Fruit fly (Drosophila melanogaster): ENCODE results near the gene mus201.

DNA sequence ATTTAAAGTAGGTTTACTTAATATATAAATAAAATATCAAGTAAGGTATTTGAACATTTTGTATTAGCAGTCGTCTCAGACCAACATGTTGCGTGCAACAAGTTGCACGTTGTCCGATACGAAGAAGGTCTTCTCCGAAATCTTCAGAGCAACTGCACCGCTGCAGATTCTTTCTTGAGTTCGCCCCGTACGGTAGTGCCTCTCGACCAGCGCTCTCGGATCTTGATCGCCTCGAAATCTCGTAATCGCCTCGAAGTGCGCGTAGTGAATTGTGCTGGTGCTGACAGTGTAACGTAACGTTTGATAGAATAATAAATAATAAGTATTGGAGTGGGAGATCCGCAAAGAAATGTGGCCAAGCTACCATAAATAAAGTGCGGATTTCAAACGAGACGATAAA lies 28.7 kb downstream of the mus201 start, which contains the start of gene dachs:
- TF ChIP-seq Crg-1 (GFP tag; optimal IDR thresholded peaks at IDR 0.05) (no peak), CG12768 (GFP tag; optimal IDR thresholded peaks at IDR 0.05) (no peak), cic (GFP tag; optimal IDR thresholded peaks at IDR 0.05) (no peak), CG7101 (tag; optimal IDR thresholded peaks at IDR 0.05) (no peak), tj (GFP tag; optimal IDR thresholded peaks at IDR 0.05) (no peak), CG33017 (tag; optimal IDR thresholded peaks at IDR 0.05) (no peak), bab1 (GFP tag; optimal IDR thresholded peaks at IDR 0.05) (no peak), CG11617 (GFP tag; optimal IDR thresholded peaks at IDR 0.05) (no peak), cnc (optimal IDR thresholded peaks at IDR 0.05) (no peak), ovo (GFP tag; optimal IDR thresholded peaks at IDR 0.05) (no peak), Hr96 (GFP tag; optimal IDR thresholded peaks at IDR 0.05) (no peak)
